Fruit fly (Drosophila melanogaster) whole organism, wandering third instar larva: ENCODE data around the gene CG31091.

Experiments
- Abd-B ChIP-seq: fragments of >200 bp; optimal IDR thresholded peaks from 2 replicates; lab custom pipeline; 2017; ENCODE audit warnings: missing biosample characterization, missing genetic modification characterization
- CG32264 ChIP-seq: fragments of 200-800 bp; sonication (Bioruptor generic); optimal IDR thresholded peaks from 2 replicates; lab custom pipeline; 2016; ENCODE audit warnings: missing biosample characterization, missing genetic modification characterization
- CG9705 ChIP-seq: fragments of 200-800 bp; sonication (Bioruptor generic); optimal IDR thresholded peaks from 2 replicates; lab custom pipeline; 2018; ENCODE audit warnings: missing biosample characterization, mild to moderate bottlenecking, missing genetic modification characterization
- CrebA ChIP-seq: fragments of 200-800 bp; sonication (Bioruptor generic); optimal IDR thresholded peaks from 2 replicates; lab custom pipeline; 2016; ENCODE audit warnings: missing biosample characterization, mild to moderate bottlenecking, missing genetic modification characterization, borderline replicate concordance
- Dif ChIP-seq: fragments of 200-275, 200-300 bp; sonication (Bioruptor generic); optimal IDR thresholded peaks from 2 replicates; lab custom pipeline; 2018; ENCODE audit warnings: missing biosample characterization, missing genetic modification characterization; ENCODE audit not compliant: partially characterized antibody
- GATAd ChIP-seq: sonication (Bioruptor generic); optimal IDR thresholded peaks from 2 replicates; lab custom pipeline; 2016; ENCODE audit warnings: missing biosample characterization, missing genetic modification characterization
- HLH106 ChIP-seq: fragments of 200-800 bp; optimal IDR thresholded peaks from 3 replicates; lab custom pipeline; 2019; ENCODE audit warnings: missing biosample characterization, mild to moderate bottlenecking, missing genetic modification characterization, moderate library complexity
- Hnf4 ChIP-seq: fragments of 200-800 bp; sonication (Bioruptor generic); optimal IDR thresholded peaks from 2 replicates; lab custom pipeline; 2016; ENCODE audit warnings: missing biosample characterization, mild to moderate bottlenecking, missing genetic modification characterization
- Hr83 ChIP-seq: fragments of 200-300 bp; sonication (Bioruptor generic); optimal IDR thresholded peaks from 2 replicates; lab custom pipeline; 2016; ENCODE audit warnings: missing biosample characterization, mild to moderate bottlenecking, missing genetic modification characterization, moderate library complexity; ENCODE audit not compliant: poor library complexity, severe bottlenecking
- Jra ChIP-seq: sonication (Bioruptor generic); optimal IDR thresholded peaks from 2 replicates; lab custom pipeline; 2016; ENCODE audit warnings: missing biosample characterization, missing genetic modification characterization
- Myc ChIP-seq: fragments of >200 bp; optimal IDR thresholded peaks from 2 replicates; lab custom pipeline; 2017
- N ChIP-seq: fragments of >200 bp; optimal IDR thresholded peaks from 2 replicates; lab custom pipeline; 2018; ENCODE audit warnings: missing biosample characterization, missing external identifiers, missing genetic modification characterization
- OdsH ChIP-seq: fragments of 200-800 bp; sonication (Bioruptor generic); optimal IDR thresholded peaks from 2 replicates; lab custom pipeline; 2016; ENCODE audit warnings: missing biosample characterization, mild to moderate bottlenecking, missing genetic modification characterization
- Rel ChIP-seq, 2 experiments: fragments of 200-800 bp; sonication (Bioruptor generic) in 1 of 2; optimal IDR thresholded peaks; 2 replicates in 1 of 2; 3 replicates in 1 of 2; lab custom pipeline; 2016 to 2019; ENCODE audit warnings: mild to moderate bottlenecking in 2 of 2, missing biosample characterization in 2 of 2, missing genetic modification characterization in 2 of 2, moderate library complexity in 1 of 2
- brk ChIP-seq: fragments of 200-800 bp; sonication (Bioruptor generic); optimal IDR thresholded peaks from 2 replicates; lab custom pipeline; 2016; ENCODE audit warnings: missing biosample characterization, mild to moderate bottlenecking, missing genetic modification characterization
- dsf ChIP-seq: sonication (Bioruptor generic); optimal IDR thresholded peaks from 2 replicates; lab custom pipeline; 2016; ENCODE audit warnings: missing biosample characterization, missing genetic modification characterization, borderline replicate concordance
- ey ChIP-seq: fragments of 200-800 bp; sonication (Bioruptor generic); optimal IDR thresholded peaks from 2 replicates; lab custom pipeline; 2016; ENCODE audit warnings: missing biosample characterization, missing genetic modification characterization
- foxo ChIP-seq, 2 experiments: fragments of 200-800 bp; sonication (Bioruptor generic); optimal IDR thresholded peaks; 2 replicates in 1 of 2; 3 replicates in 1 of 2; lab custom pipeline; 2016 to 2017; ENCODE audit warnings: missing biosample characterization in 2 of 2, missing genetic modification characterization in 2 of 2
- fru ChIP-seq: fragments of 200-800 bp; sonication (Bioruptor generic); optimal IDR thresholded peaks from 3 replicates; lab custom pipeline; 2016; ENCODE audit warnings: missing biosample characterization, mild to moderate bottlenecking, missing genetic modification characterization
- h ChIP-seq: fragments of 200-800 bp; sonication (Bioruptor generic); optimal IDR thresholded peaks from 3 replicates; lab custom pipeline; 2016; ENCODE audit warnings: missing biosample characterization, mild to moderate bottlenecking, missing genetic modification characterization
- jim ChIP-seq: fragments of 175-275, 200-325 bp; sonication (Bioruptor generic); optimal IDR thresholded peaks from 2 replicates; lab custom pipeline; 2016; ENCODE audit warnings: missing biosample characterization, mild to moderate bottlenecking, missing genetic modification characterization
- pan ChIP-seq: fragments of >200 bp; optimal IDR thresholded peaks from 2 replicates; lab custom pipeline; 2017
- rgr ChIP-seq: fragments of 200-800 bp; sonication (Bioruptor generic); optimal IDR thresholded peaks from 3 replicates; lab custom pipeline; 2016; ENCODE audit warnings: missing biosample characterization, mild to moderate bottlenecking, missing genetic modification characterization
- sage ChIP-seq: fragments of 200-800 bp; sonication (Bioruptor generic); optimal IDR thresholded peaks from 2 replicates; lab custom pipeline; 2016; ENCODE audit warnings: missing biosample characterization, mild to moderate bottlenecking, missing genetic modification characterization
- sv ChIP-seq: fragments of 200-800 bp; sonication (Bioruptor generic); optimal IDR thresholded peaks from 3 replicates; lab custom pipeline; 2016; ENCODE audit warnings: missing biosample characterization, missing genetic modification characterization
- tai ChIP-seq: sonication (Bioruptor generic); optimal IDR thresholded peaks from 2 replicates; lab custom pipeline; 2016; ENCODE audit warnings: missing biosample characterization, missing genetic modification characterization
- usp ChIP-seq: fragments of >200 bp; optimal IDR thresholded peaks from 2 replicates; lab custom pipeline; 2017; ENCODE audit warnings: missing biosample characterization, missing genetic modification characterization
- woc ChIP-seq: sonication (Bioruptor generic); optimal IDR thresholded peaks from 2 replicates; lab custom pipeline; 2016; ENCODE audit warnings: missing biosample characterization, mild to moderate bottlenecking, missing genetic modification characterization

CG31091 gene

DNA sequence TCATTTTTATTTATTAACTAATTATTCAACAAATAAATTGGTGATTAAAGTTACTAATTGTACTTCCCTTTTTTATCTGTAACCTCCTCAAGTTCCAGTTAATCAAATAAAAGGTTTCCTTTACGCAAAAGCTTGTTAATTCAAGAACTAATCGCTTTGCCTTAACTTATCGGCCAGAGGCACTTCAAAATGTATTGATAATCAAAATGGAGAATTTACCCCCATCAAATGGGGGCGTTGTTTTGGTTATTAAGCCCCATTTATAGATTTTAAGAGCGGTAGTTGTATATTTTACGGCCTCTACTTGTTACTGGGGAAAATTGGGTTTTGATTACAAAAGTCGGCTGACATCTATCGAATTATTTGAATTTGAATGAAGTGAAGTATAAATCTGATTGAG, at the start of gene CG31091:
Gene CG31091 (plus strand): TSS at position 214 of the 400 bp plus-strand sequence.
- TF ChIP-seq CG9705 (GFP tag; lab: Kevin White, UChicago) (no peak), sv (GFP tag; lab: Kevin White, UChicago) (no peak)

DNA sequence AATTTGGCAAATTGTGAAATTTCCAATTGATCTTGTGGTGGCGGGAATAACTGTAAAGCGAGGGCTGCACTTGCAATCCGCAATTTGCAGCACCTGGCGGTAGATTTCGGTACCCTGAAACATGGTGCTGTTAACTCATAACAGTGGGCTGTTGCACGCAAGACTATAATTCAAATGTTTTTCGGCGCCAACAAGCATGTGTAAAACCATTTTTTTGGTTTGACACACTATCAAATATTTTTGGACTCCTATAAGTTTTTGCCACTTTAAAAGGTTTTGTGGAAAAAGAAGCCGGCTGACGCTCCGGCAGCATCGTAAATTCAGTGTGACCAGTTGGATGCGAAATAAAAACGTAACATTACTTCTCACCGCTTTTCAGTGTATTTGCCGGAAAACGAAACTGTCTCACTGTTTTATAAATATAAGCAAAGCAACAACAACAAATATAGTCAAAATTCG, 48.5 kb upstream of the CG31091 start, which contains the start of the genes CG14545 and CG5886:
Gene CG14545 (minus strand): TSS at position 68 of the 459 bp plus-strand sequence.
Gene CG5886 (plus strand): TSS at position 409 of the 459 bp plus-strand sequence.
- TF ChIP-seq fru (peak; percentile 91), foxo (GFP tag; optimal IDR thresholded peaks at IDR 0.05; lab: Kevin White, UChicago) (peak in 1 of 2 experiments; percentile 22), sage (GFP tag; lab: Kevin White, UChicago) (no peak), dsf (no peak), HLH106 (tag; lab: Kevin White, UChicago) (no peak), Jra (GFP tag; lab: Kevin White, UChicago) (no peak), Hnf4 (GFP tag; lab: Kevin White, UChicago) (peak; percentile 4), tai (peak; percentile 20), brk (GFP tag; lab: Kevin White, UChicago) (no peak), Myc (peak; percentile 55)
- TF ChIP-seq, all 38 proteins: peak for 5

DNA sequence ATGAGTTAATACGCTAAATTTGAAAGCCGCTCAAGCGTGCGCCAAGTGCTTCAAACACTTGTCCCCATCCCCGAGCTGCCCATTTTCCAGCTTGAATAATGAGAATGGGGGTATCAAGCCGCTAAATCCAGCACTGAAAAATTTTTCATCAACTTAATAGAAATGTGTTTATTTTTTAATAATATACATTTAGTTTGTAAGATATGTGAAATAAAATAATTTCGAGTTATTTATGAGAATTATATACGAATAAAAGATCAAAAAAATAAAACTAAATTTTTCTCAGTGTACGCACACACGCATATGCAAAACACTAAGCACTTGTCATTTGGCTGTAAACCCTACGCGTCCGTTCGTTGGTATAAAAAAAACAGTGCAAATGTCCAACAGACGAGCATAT, 44.9 kb upstream of the CG31091 start:
- TF ChIP-seq sage (GFP tag; lab: Kevin White, UChicago) (no peak), jim (GFP tag; lab: Kevin White, UChicago) (no peak), HLH106 (tag; lab: Kevin White, UChicago) (peak; percentile 13), usp (GFP tag; lab: Kevin White, UChicago) (no peak)

- TF ChIP-seq Jra (GFP tag; lab: Kevin White, UChicago), result no peak
- no peak for TF ChIP-seq Abd-B
- TF ChIP-seq Hnf4 (GFP tag; lab: Kevin White, UChicago), result no peak
- TF ChIP-seq h (GFP tag; lab: Kevin White, UChicago), result no peak
Observed at dm6 chr3R:25855594-25856305, 44.0 kb upstream of the CG31091 start, which contains the start of gene CG5890. CG5890 (plus strand) TSS chr3R:25856154.

DNA sequence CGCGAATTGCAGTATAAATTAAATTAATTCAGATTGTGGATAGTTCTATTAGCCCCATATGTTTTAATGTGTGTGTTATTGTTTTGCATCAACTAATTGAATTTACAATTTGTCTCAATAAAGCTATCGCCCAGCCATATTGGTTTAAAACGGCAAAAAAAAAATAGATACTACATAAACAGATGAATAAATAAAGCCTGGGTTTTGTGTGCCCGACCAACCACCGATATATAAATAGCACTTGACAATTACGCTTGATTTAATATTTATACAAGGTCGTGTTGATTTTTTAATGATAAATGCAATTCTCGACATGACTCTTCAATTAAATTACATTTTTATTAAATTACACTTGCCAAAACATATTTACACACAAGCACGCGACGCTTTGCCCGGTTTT, 29.3 kb upstream of the CG31091 start:
- peak; percentile 15 for TF ChIP-seq Hr83 (GFP tag; lab: Kevin White, UChicago)
- TF ChIP-seq pan (lab: Kevin White, UChicago), result no peak

dm6 chr3R:25876639-25877038, 23.1 kb upstream of the CG31091 start:
- TF ChIP-seq woc (no peak), Jra (GFP tag; lab: Kevin White, UChicago) (no peak), brk (GFP tag; lab: Kevin White, UChicago) (no peak), Dif (GFP tag; lab: Kevin White, UChicago) (no peak)
- TF ChIP-seq, all 38 proteins: peak for 0

- no peak for TF ChIP-seq sv (GFP tag; lab: Kevin White, UChicago)
- no peak for TF ChIP-seq OdsH (GFP tag; lab: Kevin White, UChicago)
Observed at dm6 chr3R:25877064-25877463, 22.6 kb upstream of the CG31091 start.

DNA sequence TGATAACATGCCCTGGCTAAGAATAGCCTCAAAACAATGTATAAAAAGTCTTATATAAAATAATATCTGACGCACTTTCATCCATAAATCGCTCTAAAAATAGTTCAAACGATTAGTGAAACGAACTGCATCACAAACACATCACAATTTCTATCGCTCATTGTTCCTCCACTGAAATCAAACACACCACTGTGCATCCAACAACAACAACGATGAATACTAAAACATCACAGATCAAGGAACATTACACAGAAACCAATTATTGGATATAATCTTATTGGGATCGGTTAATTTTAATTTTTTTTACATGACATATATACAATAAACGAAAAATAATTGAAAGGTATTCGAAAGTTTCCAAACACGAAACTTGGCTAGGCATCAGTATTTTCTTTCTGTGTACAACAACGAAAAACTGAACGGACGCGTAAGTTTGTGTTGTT, 20.4 kb upstream of the CG31091 start:
- no peak for TF ChIP-seq usp (GFP tag; lab: Kevin White, UChicago)
- no peak for TF ChIP-seq GATAd (GFP tag; lab: Kevin White, UChicago)
- peak; percentile 57 for TF ChIP-seq sv (GFP tag; lab: Kevin White, UChicago)
- no peak for TF ChIP-seq OdsH (GFP tag; lab: Kevin White, UChicago)
- peak; percentile 19 for TF ChIP-seq ey (GFP tag; lab: Kevin White, UChicago)
- no peak for TF ChIP-seq woc
- peak; percentile 17 for TF ChIP-seq rgr (GFP tag; lab: Kevin White, UChicago)
- TF ChIP-seq HLH106 (tag; lab: Kevin White, UChicago), result no peak
- no peak for TF ChIP-seq CrebA (GFP tag; lab: Kevin White, UChicago)
- no peak for TF ChIP-seq brk (GFP tag; lab: Kevin White, UChicago)
- TF ChIP-seq N (GFP tag; lab: Kevin White, UChicago), result no peak
- TF ChIP-seq CG32264, result no peak
- TF ChIP-seq Hnf4 (GFP tag; lab: Kevin White, UChicago), result no peak
- no peak for TF ChIP-seq Rel (GFP tag; optimal IDR thresholded peaks at IDR 0.05; lab: Kevin White, UChicago)
- no peak for TF ChIP-seq Rel (tag; optimal IDR thresholded peaks at IDR 0.05; lab: Kevin White, UChicago)
- TF ChIP-seq h (GFP tag; lab: Kevin White, UChicago), result peak; percentile 2
- no peak for TF ChIP-seq Myc
- TF ChIP-seq, all 38 proteins: peak for 4
